Worm (Caenorhabditis elegans) whole organism, L1 larva: ENCODE measurements around the gene F19H6.6.

Experiments used
- fkh-4 ChIP-seq: sonication (generic microtip); optimal IDR thresholded peaks from 2 replicates; lab custom pipeline; 2016; ENCODE audit warnings: missing compliant biosample characterization, missing genetic modification characterization, borderline replicate concordance
- hlh-17 ChIP-seq: fragments of 200-800 bp; sonication (Bioruptor generic); optimal IDR thresholded peaks from 2 replicates; lab custom pipeline; 2018; ENCODE audit warnings: missing genetic modification characterization, mild to moderate bottlenecking, missing compliant biosample characterization, moderate library complexity, borderline replicate concordance
- hpl-2 ChIP-seq: fragments of 150-350 bp; optimal IDR thresholded peaks from 2 replicates; lab custom pipeline; 2014; ENCODE audit warnings: missing biosample characterization, missing genetic modification reagents, missing genetic modification characterization
- nhr-12 ChIP-seq: sonication (generic microtip); optimal IDR thresholded peaks from 2 replicates; lab custom pipeline; 2017; ENCODE audit warnings: missing biosample characterization, missing genetic modification characterization
- nhr-19 ChIP-seq: fragments of 200-800 bp; sonication (Bioruptor generic); conservative IDR thresholded peaks from 2 replicates; pipeline ENCODE4 v1.3.6; 2022; ENCODE audit warnings: missing genetic modification characterization, missing compliant biosample characterization
- nhr-47 ChIP-seq: sonication (generic microtip); optimal IDR thresholded peaks from 2 replicates; lab custom pipeline; 2016; ENCODE audit warnings: mild to moderate bottlenecking, missing genetic modification characterization, moderate library complexity, missing compliant biosample characterization
- nhr-85 ChIP-seq: sonication (generic microtip); peaks from one replicate; lab custom pipeline; 2016; ENCODE audit warnings: missing genetic modification characterization, inconsistent platforms, missing compliant biosample characterization
- xbp-1 ChIP-seq: sonication (generic microtip); optimal IDR thresholded peaks from 2 replicates; lab custom pipeline; 2016; ENCODE audit warnings: missing genetic modification characterization, missing compliant biosample characterization
- zag-1 ChIP-seq: fragments of 150-350 bp; optimal IDR thresholded peaks from 2 replicates; lab custom pipeline; 2014; ENCODE audit warnings: missing biosample characterization, missing genetic modification characterization

- TF ChIP-seq nhr-12 (no peak), hlh-17 (GFP tag; lab: Kevin White, UChicago) (no peak), nhr-47 (no peak), fkh-4 (tag; lab: Kevin White, UChicago) (no peak), hpl-2 (GFP tag; lab: Kevin White, UChicago) (no peak), nhr-85 (tag; lab: Kevin White, UChicago) (peak; percentile 43), zag-1 (tag; lab: Kevin White, UChicago) (no peak), nhr-19 (GFP tag; lab: Robert Waterston, UW) (peak; percentile 56), xbp-1 (tag; lab: Kevin White, UChicago) (no peak)
Measured at ce11 chrX:12367498-12367897, 6.9 kb downstream of the F19H6.6 start.
